Worm (Caenorhabditis elegans): ENCODE data around the gene Y47C4A.1.

Y47C4A.1 gene

DNA sequence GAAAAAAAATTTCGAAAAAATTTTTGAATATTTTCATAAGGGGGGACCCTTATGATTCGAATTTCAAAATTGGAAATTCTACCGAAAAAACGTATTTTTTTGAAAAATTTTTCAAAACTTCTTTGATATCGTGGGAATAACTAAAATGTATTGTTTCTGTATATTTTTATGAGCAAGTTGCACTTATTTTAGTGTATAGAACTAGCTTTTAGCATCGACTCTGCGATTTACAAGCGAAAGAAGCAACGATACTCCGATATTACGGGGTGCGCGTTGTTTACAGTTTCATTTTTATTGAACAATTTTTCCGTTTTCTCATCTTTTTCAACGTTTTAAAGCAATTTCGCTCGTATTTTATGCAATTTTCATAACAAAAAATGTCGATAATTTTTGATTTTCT, 36.2 kb upstream of the Y47C4A.1 start, which contains the start of gene M02E1.3:
Gene M02E1.3 (plus strand): TSS at position 301 of the 400 bp plus-strand sequence.
- peak; percentile 82 for TF ChIP-seq attf-3 (GFP tag; conservative IDR thresholded peaks at IDR 0.05)

DNA sequence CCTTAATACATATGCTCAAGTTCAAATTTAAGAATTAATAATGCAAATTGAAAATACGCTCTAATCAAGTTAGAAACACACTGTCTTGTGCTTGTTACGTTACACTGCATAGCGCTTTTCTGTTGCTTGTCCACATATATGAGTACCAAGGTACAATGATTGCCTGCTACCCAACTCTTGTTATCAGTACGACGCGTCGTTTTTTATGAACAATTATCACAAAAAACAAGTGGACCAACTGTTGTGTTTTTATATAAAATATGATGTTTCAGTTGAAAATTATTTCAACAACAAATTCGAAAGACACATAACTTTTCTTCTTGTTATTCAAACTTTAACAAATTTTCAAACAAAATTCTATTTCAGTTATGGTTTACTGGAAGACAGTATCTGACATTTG, 26.9 kb upstream of the Y47C4A.1 start, which contains the start of gene M02E1.4:
Gene M02E1.4 (plus strand): TSS at position 367 of the 400 bp plus-strand sequence.
- TF ChIP-seq lag-1 (GFP tag; IDR thresholded peaks at IDR 0.05) (no peak), xnd-1 (tag; optimal IDR thresholded peaks at IDR 0.05) (no peak), zim-3 (tag; optimal IDR thresholded peaks at IDR 0.05) (no peak), lir-1 (GFP tag; conservative IDR thresholded peaks at IDR 0.05) (no peak), tbp1 (GFP tag; optimal IDR thresholded peaks at IDR 0.05) (no peak), cebp-1 (GFP tag; IDR thresholded peaks at IDR 0.05) (no peak), cebp-1 (tag; optimal IDR thresholded peaks at IDR 0.05) (no peak), pha-4 (tag; optimal IDR thresholded peaks at IDR 0.05) (peak; percentile 10), nhr-80 (tag; optimal IDR thresholded peaks at IDR 0.05) (peak; percentile 17)

DNA sequence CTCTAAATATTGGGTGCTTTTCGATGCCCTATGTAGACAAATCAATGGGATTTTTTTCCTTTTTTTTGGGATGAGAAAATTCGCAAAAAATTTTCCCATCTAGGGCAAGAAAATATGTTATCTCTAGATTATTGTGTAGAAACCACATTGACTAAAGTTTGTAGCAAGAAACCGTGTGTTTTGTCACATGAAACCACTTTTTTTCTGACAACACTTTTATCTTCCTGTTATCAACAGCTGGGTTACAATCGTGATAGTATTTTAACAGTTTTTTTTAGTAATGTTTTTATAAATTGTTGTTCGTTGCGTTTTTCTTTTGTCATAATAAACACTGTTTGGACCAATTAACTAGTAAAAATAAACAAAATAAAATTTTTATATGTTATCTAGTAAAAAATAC, 26.2 kb upstream of the Y47C4A.1 start:
- TF ChIP-seq unc-62 (GFP tag; optimal IDR thresholded peaks at IDR 0.05) (no peak), ets-4 (GFP tag; optimal IDR thresholded peaks at IDR 0.05) (no peak), mes-4 (tag; optimal IDR thresholded peaks at IDR 0.05) (no peak), let-607 (tag; optimal IDR thresholded peaks at IDR 0.05) (no peak), Y67H2A.10 (GFP tag; conservative IDR thresholded peaks at IDR 0.05) (no peak), nfyb-1 (GFP tag; IDR thresholded peaks at IDR 0.05) (no peak), let-526 (GFP tag; IDR thresholded peaks at IDR 0.05) (no peak), Y95B8A.8 (GFP tag; IDR thresholded peaks at IDR 0.05) (no peak), xnd-1 (tag; optimal IDR thresholded peaks at IDR 0.05) (no peak), nhr-90 (tag; optimal IDR thresholded peaks at IDR 0.05) (no peak), snpc-4 (GFP tag; optimal IDR thresholded peaks at IDR 0.05) (no peak), snpc-4 (tag; optimal IDR thresholded peaks at IDR 0.05) (no peak), fkh-3 (tag; optimal IDR thresholded peaks at IDR 0.05) (no peak), zfh-2 (GFP tag; conservative IDR thresholded peaks at IDR 0.05) (no peak), ztf-3 (GFP tag; optimal IDR thresholded peaks at IDR 0.05) (no peak), dox-1 (GFP tag; IDR thresholded peaks at IDR 0.05) (no peak)

DNA sequence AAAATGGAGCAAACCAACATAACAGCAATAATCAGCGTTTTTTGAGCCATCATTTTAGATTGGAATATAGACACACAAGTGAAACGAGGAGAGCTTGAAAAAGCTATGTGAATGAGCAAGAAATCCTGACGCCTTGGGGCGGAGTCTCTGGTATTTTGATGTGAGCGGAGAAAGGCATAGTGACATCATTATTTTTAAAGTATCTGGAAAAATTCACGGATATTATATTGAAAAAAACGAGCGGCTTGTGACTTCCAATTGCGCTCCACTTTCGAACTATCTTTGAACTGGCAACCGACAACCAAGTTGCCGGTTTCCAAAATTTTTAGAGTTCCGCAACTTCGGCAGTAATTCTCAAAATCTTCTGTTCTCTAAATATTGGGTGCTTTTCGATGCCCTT, 25.2 kb upstream of the Y47C4A.1 start, which contains the start of gene nlp-64:
Gene nlp-64 (minus strand): TSS at position 101 of the 400 bp plus-strand sequence.
- TF ChIP-seq rec-8 (tag; optimal IDR thresholded peaks at IDR 0.05) (no peak), ZK185.1 (tag; optimal IDR thresholded peaks at IDR 0.05; ENCODE audit: poor library complexity, severe bottlenecking) (no peak), snpc-1.3 (tag; optimal IDR thresholded peaks at IDR 0.05; ENCODE audit: insufficient read depth) (no peak), cebp-2 (GFP tag; IDR thresholded peaks at IDR 0.05) (no peak), nfya-2 (GFP tag; IDR thresholded peaks at IDR 0.05) (no peak)

DNA sequence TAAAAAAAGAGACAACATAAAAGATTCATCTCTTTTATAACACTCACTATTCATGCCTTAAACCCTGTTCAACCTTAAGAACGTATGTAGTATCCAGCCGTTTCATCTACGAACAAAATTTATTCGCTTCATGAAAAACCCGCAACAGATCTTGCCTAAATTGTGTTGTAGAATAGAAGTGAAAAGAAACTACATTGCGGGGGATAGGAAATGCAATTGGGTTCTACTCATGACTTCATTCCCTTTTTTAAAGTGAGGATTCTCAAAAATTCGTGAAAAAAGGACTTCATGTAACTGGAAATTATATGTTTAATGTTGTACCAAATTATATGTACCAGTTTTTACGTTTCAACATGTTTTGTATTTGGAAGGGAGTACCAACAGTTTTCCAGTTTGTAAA, 23.1 kb upstream of the Y47C4A.1 start:
- TF ChIP-seq hlh-26 (GFP tag; conservative IDR thresholded peaks at IDR 0.05): no peak
- TF ChIP-seq F52B5.7 (tag; optimal IDR thresholded peaks at IDR 0.05): no peak
- TF ChIP-seq snpc-1.1 (tag; optimal IDR thresholded peaks at IDR 0.05; ENCODE audit: insufficient read depth): no peak
- no peak for TF ChIP-seq Y79H2A.3 (GFP tag; conservative IDR thresholded peaks at IDR 0.05)
- no peak for TF ChIP-seq ztf-26 (tag; optimal IDR thresholded peaks at IDR 0.05)
- no peak for TF ChIP-seq ZK185.1 (tag; optimal IDR thresholded peaks at IDR 0.05; ENCODE audit: poor library complexity, severe bottlenecking)
- no peak for TF ChIP-seq nhr-27 (tag; optimal IDR thresholded peaks at IDR 0.05)
- no peak for TF ChIP-seq lin-35 (GFP tag; optimal IDR thresholded peaks at IDR 0.05)
- TF ChIP-seq ccch-3 (GFP tag; optimal IDR thresholded peaks at IDR 0.05): no peak
- TF ChIP-seq C17E4.6 (GFP tag; IDR thresholded peaks at IDR 0.05): no peak
- no peak for TF ChIP-seq T26A5.8 (tag; optimal IDR thresholded peaks at IDR 0.05)
- TF ChIP-seq athp-1 (tag; optimal IDR thresholded peaks at IDR 0.05): no peak
- TF ChIP-seq sea-2 (GFP tag; IDR thresholded peaks at IDR 0.05): no peak
- TF ChIP-seq dpff-1 (tag; optimal IDR thresholded peaks at IDR 0.05): no peak
- TF ChIP-seq tbx-9 (tag; optimal IDR thresholded peaks at IDR 0.05; ENCODE audit: borderline replicate concordance): no peak

Data from whole organism, young adult.